Fruit fly (Drosophila melanogaster): ENCODE results near the gene TFAM.

Gene TFAM

dm6 chr3R:20560668-20561226 is 16.1 kb downstream of the TFAM start, which contains the start of gene CG5191:
TSS of gene CG5191 (plus strand) at chr3R:20560865.
- TF ChIP-seq fkh (GFP tag; optimal IDR thresholded peaks at IDR 0.05) (peak; percentile 72), Gug (GFP tag; IDR thresholded peaks at IDR 0.05) (no peak), cyc (GFP tag; optimal IDR thresholded peaks at IDR 0.05) (peak; percentile 16), CG6163 (GFP tag; IDR thresholded peaks at IDR 0.05) (peak; percentile 23; the same call in 1 of the 3 replicates), Eip78C (GFP tag) (no peak), CG11762 (GFP tag; optimal IDR thresholded peaks at IDR 0.05; ENCODE audit: insufficient read depth) (no peak), lz (GFP tag; optimal IDR thresholded peaks at IDR 0.05) (no peak)

dm6 chr3R:20560019-20560667 is 16.7 kb downstream of the TFAM start, which contains the start of gene CG15922:
TSS of gene CG15922 (minus strand) at chr3R:20560280.
- TF ChIP-seq CG3032 (tag; optimal IDR thresholded peaks at IDR 0.05), result no peak
- TF ChIP-seq Hr39 (GFP tag; optimal IDR thresholded peaks at IDR 0.05), result peak; percentile 7
- TF ChIP-seq topi (GFP tag; optimal IDR thresholded peaks at IDR 0.05), result no peak
- no peak for TF ChIP-seq Met (GFP tag; optimal IDR thresholded peaks at IDR 0.05)
- peak; percentile 13 for TF ChIP-seq pdm3 (GFP tag; optimal IDR thresholded peaks at IDR 0.05)
- TF ChIP-seq vri (GFP tag; optimal IDR thresholded peaks at IDR 0.05), result peak; percentile 4
- peak; percentile 38 for TF ChIP-seq OdsH (GFP tag; optimal IDR thresholded peaks at IDR 0.05)
- TF ChIP-seq salr (GFP tag; optimal IDR thresholded peaks at IDR 0.05), result peak in 1 of 2 experiments; percentile 49
- TF ChIP-seq Hr4 (GFP tag; optimal IDR thresholded peaks at IDR 0.05), result peak; percentile 36
- TF ChIP-seq ss (GFP tag; optimal IDR thresholded peaks at IDR 0.05), result peak in 1 of 2 experiments; percentile 41
- peak; percentile 18 for TF ChIP-seq CG10631 (GFP tag; optimal IDR thresholded peaks at IDR 0.05)
- TF ChIP-seq CG6163 (GFP tag; IDR thresholded peaks at IDR 0.05), result no peak
- TF ChIP-seq CG10669 (GFP tag; optimal IDR thresholded peaks at IDR 0.05), result peak; percentile 11
- peak; percentile 49 for TF ChIP-seq CG6808 (GFP tag; optimal IDR thresholded peaks at IDR 0.05)
- peak; percentile 44 for TF ChIP-seq net (GFP tag; optimal IDR thresholded peaks at IDR 0.05)
- peak; percentile 55 for TF ChIP-seq fkh (GFP tag; optimal IDR thresholded peaks at IDR 0.05)
- TF ChIP-seq CG15336 (GFP tag; IDR thresholded peaks at IDR 0.05), result 0 out of 2 replicates have a peak, but pooled peaks have one; percentile 28
- TF ChIP-seq eg (GFP tag; IDR thresholded peaks at IDR 0.05), result peak; percentile 44; the same call in 2 of the 3 replicates
- peak; percentile 37; the same call in 2 of the 3 replicates for TF ChIP-seq CG8119 (GFP tag; IDR thresholded peaks at IDR 0.05)
- no peak for TF ChIP-seq Sox14 (GFP tag; optimal IDR thresholded peaks at IDR 0.05)
- peak; percentile 64 for TF ChIP-seq CG6276 (GFP tag; optimal IDR thresholded peaks at IDR 0.05)
- TF ChIP-seq CG32006 (GFP tag; optimal IDR thresholded peaks at IDR 0.05), result peak; percentile 35
- TF ChIP-seq Eip78C (GFP tag), result peak; percentile 28
- TF ChIP-seq svp (GFP tag), result peak; percentile 21
- TF ChIP-seq CG9139 (GFP tag; optimal IDR thresholded peaks at IDR 0.05), result peak; percentile 57
- TF ChIP-seq Sox15 (GFP tag; optimal IDR thresholded peaks at IDR 0.05), result no peak
- peak; percentile 17 for TF ChIP-seq CG3919 (GFP tag; optimal IDR thresholded peaks at IDR 0.05)

- TF ChIP-seq Met (GFP tag; optimal IDR thresholded peaks at IDR 0.05) (peak; percentile 6), CG7368 (GFP tag; optimal IDR thresholded peaks at IDR 0.05) (no peak), CG10631 (GFP tag; optimal IDR thresholded peaks at IDR 0.05) (peak; percentile 9), svp (GFP tag) (peak; percentile 71), CG6808 (GFP tag; optimal IDR thresholded peaks at IDR 0.05) (no peak), esn (GFP tag; optimal IDR thresholded peaks at IDR 0.05) (peak; percentile 10), salr (GFP tag; optimal IDR thresholded peaks at IDR 0.05) (peak in 1 of 2 experiments; percentile 3)
Observed at dm6 chr3R:20558106-20558489, 18.7 kb downstream of the TFAM start.

dm6 chr3R:20557415-20558105 is 19.2 kb downstream of the TFAM start, which contains the start of the genes DPCoAC and CG5180:
TSS of gene DPCoAC (minus strand) at chr3R:20557667.
TSS of gene CG5180 (plus strand) at chr3R:20557930.
- TF ChIP-seq lz (GFP tag; optimal IDR thresholded peaks at IDR 0.05) (peak; percentile 15), vri (GFP tag; optimal IDR thresholded peaks at IDR 0.05) (peak; percentile 70), CG10631 (GFP tag; optimal IDR thresholded peaks at IDR 0.05) (peak; percentile 72), pdm3 (GFP tag; optimal IDR thresholded peaks at IDR 0.05) (peak; percentile 52), Blimp-1 (GFP tag; optimal IDR thresholded peaks at IDR 0.05) (peak; percentile 12), Hr38 (GFP tag; optimal IDR thresholded peaks at IDR 0.05) (no peak), esn (GFP tag; optimal IDR thresholded peaks at IDR 0.05) (peak; percentile 56), CG8632 (GFP tag; optimal IDR thresholded peaks at IDR 0.05) (peak; percentile 18), CG11762 (GFP tag; optimal IDR thresholded peaks at IDR 0.05; ENCODE audit: insufficient read depth) (peak; percentile 9), CG7368 (GFP tag; optimal IDR thresholded peaks at IDR 0.05) (peak; percentile 19), CG4318 (GFP tag; optimal IDR thresholded peaks at IDR 0.05) (peak; percentile 56), CG1621 (tag; optimal IDR thresholded peaks at IDR 0.05) (peak; percentile 47), fd85E (GFP tag; optimal IDR thresholded peaks at IDR 0.05) (no peak), CG6276 (GFP tag; optimal IDR thresholded peaks at IDR 0.05) (no peak), net (GFP tag; optimal IDR thresholded peaks at IDR 0.05) (peak; percentile 46), Eip75B (GFP tag; optimal IDR thresholded peaks at IDR 0.05) (peak; percentile 32), dac (GFP tag; optimal IDR thresholded peaks at IDR 0.05) (peak; percentile 16), achi (GFP tag; optimal IDR thresholded peaks at IDR 0.05) (peak; percentile 64), CG15336 (GFP tag; IDR thresholded peaks at IDR 0.05) (no peak)

All from whole organism, prepupa.